Fruit fly (Drosophila melanogaster) Kc167 (cell line): ENCODE measurements around the gene fd19B.

Experiments
- Myc ChIP-seq: fragments of >200 bp; optimal IDR thresholded peaks from 2 replicates; lab custom pipeline; 2017; ENCODE audit warnings: missing external identifiers
- Sin3A ChIP-seq: fragments of >200 bp; optimal IDR thresholded peaks from 2 replicates; lab custom pipeline; 2018; ENCODE audit warnings: missing external identifiers
- h ChIP-seq: fragments of >200 bp; optimal IDR thresholded peaks from 3 replicates; lab custom pipeline; 2018; ENCODE audit warnings: missing external identifiers
- insv ChIP-seq: fragments of >200 bp; optimal IDR thresholded peaks from 3 replicates; lab custom pipeline; 2018; ENCODE audit warnings: missing external identifiers
- psq ChIP-seq: fragments of >200 bp; optimal IDR thresholded peaks from 2 replicates; lab custom pipeline; 2017; ENCODE audit warnings: missing external identifiers
- ttk ChIP-seq: sonication (Bioruptor generic); optimal IDR thresholded peaks from 2 replicates; lab custom pipeline; 2017; ENCODE audit warnings: missing external identifiers

The fd19B gene

DNA sequence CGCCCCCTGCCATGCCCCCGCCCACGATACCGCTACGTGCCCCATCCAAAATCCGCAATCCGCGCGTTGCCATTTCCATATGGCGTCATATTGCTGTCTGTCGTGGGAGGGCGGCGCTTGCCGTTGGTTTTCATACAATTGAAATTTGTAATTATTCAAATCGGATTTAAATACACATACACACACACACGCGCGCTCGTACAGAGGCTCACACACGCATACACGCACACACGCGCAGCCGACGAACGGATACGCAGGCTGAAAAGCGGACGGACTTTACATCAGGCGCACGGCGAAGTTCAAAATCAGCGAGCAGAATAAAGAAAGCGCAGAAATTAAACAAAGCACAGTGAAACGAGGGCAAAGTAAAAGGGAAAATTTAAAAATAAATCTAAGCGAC is 25.2 kb downstream of the fd19B start:
- TF ChIP-seq Myc (lab: Kevin White, UChicago) (no peak), h (no peak), Sin3A (lab: Kevin White, UChicago) (no peak), psq (lab: Kevin White, UChicago) (no peak)

DNA sequence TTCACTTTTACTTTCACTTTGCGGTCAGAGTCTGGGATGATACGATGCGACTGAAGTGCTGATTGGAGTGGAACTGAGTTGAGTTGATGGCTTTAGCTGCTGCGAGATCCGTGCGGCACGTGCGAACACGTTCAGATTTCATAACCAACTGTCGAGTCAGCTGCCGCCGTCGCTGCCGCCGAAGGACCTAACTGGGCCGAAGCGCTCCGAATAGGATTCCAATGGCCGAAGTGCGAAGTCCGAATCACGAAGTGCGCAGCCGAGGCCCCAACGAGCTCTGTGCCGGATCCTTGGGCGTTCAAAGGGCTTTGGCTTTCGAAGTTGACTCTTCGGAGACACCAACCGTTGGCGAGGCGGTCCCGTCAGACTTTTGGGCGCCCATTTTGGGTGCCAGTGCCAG is 29.6 kb downstream of the fd19B start, which contains the start of gene Dop2R:
Gene Dop2R (minus strand): TSS at position 131 of the 400 bp plus-strand sequence.
- TF ChIP-seq ttk (lab: Kevin White, UChicago) (no peak), Sin3A (lab: Kevin White, UChicago) (no peak), insv (lab: Kevin White, UChicago) (no peak), psq (lab: Kevin White, UChicago) (no peak)

dm6 chrX:20050994-20051393 is 41.2 kb downstream of the fd19B start, which contains the start of gene CG9570:
Gene CG9570, plus strand, starts transcription at chrX:20051294.
- TF ChIP-seq Sin3A (lab: Kevin White, UChicago), result no peak
- no peak for TF ChIP-seq Myc (lab: Kevin White, UChicago)
- TF ChIP-seq ttk (lab: Kevin White, UChicago), result no peak
- no peak for TF ChIP-seq insv (lab: Kevin White, UChicago)
- TF ChIP-seq psq (lab: Kevin White, UChicago), result no peak
- no peak for TF ChIP-seq h
